Fruit fly (Drosophila melanogaster) whole organism, embryonic: Measurements from ENCODE around the gene Tsr1.

Experiments used
- CG1233 ChIP-seq: fragments of 200-800 bp; sonication (Bioruptor generic); optimal IDR thresholded peaks from 4 replicates; lab custom pipeline; 2018; ENCODE audit warnings: missing biosample characterization, mild to moderate bottlenecking, missing genetic modification characterization
- CG12391 ChIP-seq: fragments of 200-800 bp; sonication (Bioruptor generic); optimal IDR thresholded peaks from 3 replicates; lab custom pipeline; 2018; ENCODE audit warnings: missing biosample characterization, mild to moderate bottlenecking, missing genetic modification characterization, moderate library complexity
- Hmx ChIP-seq: fragments of 200-800 bp; sonication (Bioruptor generic); optimal IDR thresholded peaks from 2 replicates; lab custom pipeline; 2016; ENCODE audit warnings: missing biosample characterization, missing genetic modification characterization
- ab ChIP-seq: fragments of 200-800 bp; sonication (Bioruptor generic); optimal IDR thresholded peaks from 2 replicates; lab custom pipeline; 2016; ENCODE audit warnings: missing biosample characterization, missing genetic modification characterization
- jigr1 ChIP-seq: fragments of 200-800 bp; sonication (Bioruptor generic); IDR thresholded peaks from 3 replicates; pipeline ENCODE4 v1.3.6; 2022; ENCODE audit warnings: missing biosample characterization, missing genetic modification characterization

DNA sequence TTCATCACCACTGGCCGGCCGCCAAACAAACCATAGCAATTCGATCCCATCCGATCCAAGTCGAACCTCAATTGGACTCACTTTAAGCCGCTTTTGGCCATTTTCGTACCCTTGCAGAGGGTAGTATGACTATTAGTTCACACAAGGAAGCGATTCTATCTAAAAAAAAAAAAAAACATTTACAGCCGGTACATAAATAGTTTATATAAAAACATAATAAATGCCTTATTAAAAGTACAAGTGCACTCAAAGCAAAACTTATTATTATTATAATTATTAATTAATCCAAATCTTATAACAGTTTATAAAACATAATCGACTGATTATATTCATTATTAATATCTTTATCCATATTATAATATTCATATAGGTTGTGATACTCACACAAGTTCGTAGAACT is 21.4 kb downstream of the Tsr1 start, which contains the start of gene CG12971:
- TF ChIP-seq ab (GFP tag; lab: Kevin White, UChicago) (no peak), jigr1 (GFP tag; lab: Robert Waterston, UW) (no peak), CG1233 (GFP tag; lab: Kevin White, UChicago) (no peak), CG12391 (tag; lab: Kevin White, UChicago) (no peak), Hmx (GFP tag; lab: Kevin White, UChicago) (no peak)
